Worm (Caenorhabditis elegans): Measurements from ENCODE around the gene C02G6.2.

DNA sequence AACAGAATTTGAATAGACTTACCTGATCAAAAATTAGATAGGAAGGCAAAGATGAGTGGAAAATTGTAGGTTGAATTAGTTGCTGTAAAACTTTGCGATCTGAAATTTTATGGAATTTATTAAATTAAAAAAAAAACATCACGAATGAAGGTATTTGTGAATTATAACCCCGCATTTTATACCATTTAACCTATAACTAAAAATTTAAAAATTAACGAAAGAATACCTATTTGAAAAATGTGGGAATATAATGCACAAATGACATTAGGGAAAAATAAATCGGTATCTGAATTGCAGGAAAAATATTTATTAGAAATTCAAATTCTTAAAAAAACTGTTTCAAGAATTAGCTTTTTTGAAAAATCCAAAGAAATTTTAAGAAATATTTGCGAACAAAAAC lies 2.6 kb upstream of the C02G6.2 start, which contains the start of gene F26F12.4:
- TF ChIP-seq fkh-10 (GFP tag; optimal IDR thresholded peaks at IDR 0.05) = no peak
- TF ChIP-seq fkh-6 (tag; optimal IDR thresholded peaks at IDR 0.05) = no peak
- no peak for TF ChIP-seq lim-6 (tag; optimal IDR thresholded peaks at IDR 0.05)
- no peak for TF ChIP-seq pat-9 (tag; optimal IDR thresholded peaks at IDR 0.05)
- no peak for TF ChIP-seq Y22D7AL.16 (tag; optimal IDR thresholded peaks at IDR 0.05)
- no peak for TF ChIP-seq nhr-11 (tag; optimal IDR thresholded peaks at IDR 0.05)
- TF ChIP-seq ttx-3 (tag; optimal IDR thresholded peaks at IDR 0.05) = no peak
- TF ChIP-seq pqm-1 (tag; optimal IDR thresholded peaks at IDR 0.05) = no peak
- no peak for TF ChIP-seq eyg-1 (tag; optimal IDR thresholded peaks at IDR 0.05)
- no peak for TF ChIP-seq ceh-14 (tag; optimal IDR thresholded peaks at IDR 0.05)
- TF ChIP-seq lin-11 (tag; optimal IDR thresholded peaks at IDR 0.05) = no peak
- TF ChIP-seq ahr-1 (tag; optimal IDR thresholded peaks at IDR 0.05) = no peak
- TF ChIP-seq pha-4 (tag; optimal IDR thresholded peaks at IDR 0.05) = no peak
